Worm (Caenorhabditis elegans): ENCODE data around the gene sec-5.

DNA sequence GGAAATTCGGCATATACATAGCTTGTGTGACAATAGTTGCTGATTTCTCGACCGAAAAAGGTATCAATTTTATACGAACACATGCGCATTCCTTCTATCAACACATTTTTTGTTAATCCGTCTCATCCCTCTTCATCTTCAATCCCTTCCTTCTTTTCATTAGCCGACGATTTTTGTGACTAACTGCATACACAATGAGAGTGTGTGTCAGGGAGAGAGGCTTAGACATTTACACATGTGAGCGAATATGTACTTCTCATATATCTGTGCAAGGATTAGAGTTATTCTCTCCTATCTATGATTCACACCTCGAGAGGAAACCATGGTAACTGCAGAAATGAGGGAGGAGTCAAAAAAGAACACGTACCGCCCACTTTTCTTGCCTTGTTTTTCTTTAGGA lies 46.6 kb downstream of the sec-5 start:
- TF ChIP-seq blmp-1 (tag; optimal IDR thresholded peaks at IDR 0.05; ENCODE audit: insufficient read depth) (no peak), lin-13 (GFP tag; optimal IDR thresholded peaks at IDR 0.05) (no peak)

All from whole organism, L2 larva.